Worm (Caenorhabditis elegans) whole organism, L2 larva: ENCODE measurements around the gene F56A11.6.

Experiments used
- C34F6.9 ChIP-seq: fragments of 150-350 bp; optimal IDR thresholded peaks from 2 replicates; lab custom pipeline; 2014; ENCODE audit warnings: missing biosample characterization, missing genetic modification characterization
- F13H6.1 ChIP-seq: sonication (generic microtip); optimal IDR thresholded peaks from 2 replicates; lab custom pipeline; 2016; ENCODE audit warnings: missing genetic modification characterization, missing compliant biosample characterization
- R02D3.7 ChIP-seq: fragments of 150-350 bp; optimal IDR thresholded peaks from 2 replicates; lab custom pipeline; 2014; ENCODE audit warnings: missing biosample characterization, missing genetic modification characterization
- Y55F3AM.14 ChIP-seq: fragments of 200-800 bp; sonication (Bioruptor generic); optimal IDR thresholded peaks from 2 replicates; lab custom pipeline; 2018; ENCODE audit warnings: mild to moderate bottlenecking, missing genetic modification characterization, missing compliant biosample characterization
- alr-1 ChIP-seq: fragments of 150-350 bp; optimal IDR thresholded peaks from 2 replicates; lab custom pipeline; 2014; ENCODE audit warnings: missing biosample characterization, missing genetic modification characterization
- aly-2 ChIP-seq: fragments of 150-350 bp; optimal IDR thresholded peaks from 2 replicates; lab custom pipeline; 2014; ENCODE audit warnings: missing biosample characterization, missing genetic modification characterization
- ama-1 ChIP-seq: fragments of 150-350 bp; optimal IDR thresholded peaks from 2 replicates; lab custom pipeline; 2018; ENCODE audit warnings: inconsistent platforms
- ceh-16 ChIP-seq: fragments of 150-350 bp; optimal IDR thresholded peaks from 2 replicates; lab custom pipeline; 2014; ENCODE audit warnings: missing biosample characterization, missing genetic modification characterization
- ceh-82 ChIP-seq: fragments of 150-350 bp; optimal IDR thresholded peaks from 2 replicates; lab custom pipeline; 2014; ENCODE audit warnings: missing biosample characterization, missing genetic modification characterization
- crh-2 ChIP-seq: sonication (generic microtip); optimal IDR thresholded peaks from 2 replicates; lab custom pipeline; 2017; ENCODE audit warnings: missing biosample characterization, missing genetic modification characterization
- dmd-4 ChIP-seq: sonication (generic microtip); optimal IDR thresholded peaks from 2 replicates; lab custom pipeline; 2017; ENCODE audit warnings: missing biosample characterization, missing genetic modification characterization
- egl-27 ChIP-seq: sonication (generic microtip); optimal IDR thresholded peaks from 3 replicates; lab custom pipeline; 2017; ENCODE audit warnings: missing biosample characterization, missing genetic modification reagents, missing genetic modification characterization
- elt-3 ChIP-seq: sonication (generic microtip); optimal IDR thresholded peaks from 2 replicates; lab custom pipeline; 2017; ENCODE audit warnings: missing biosample characterization, missing genetic modification characterization
- gmeb-1 ChIP-seq: fragments of 150-350 bp; optimal IDR thresholded peaks from 2 replicates; lab custom pipeline; 2014; ENCODE audit warnings: missing biosample characterization, missing genetic modification characterization
- lin-13 ChIP-seq: fragments of 150-350 bp; optimal IDR thresholded peaks from 2 replicates; lab custom pipeline; 2014; ENCODE audit warnings: missing biosample characterization, missing genetic modification reagents, missing genetic modification characterization
- mab-5 ChIP-seq: fragments of 150-350 bp; optimal IDR thresholded peaks from 2 replicates; lab custom pipeline; 2014; ENCODE audit warnings: missing biosample characterization, missing genetic modification characterization
- mbf-1 ChIP-seq: sonication (generic microtip); optimal IDR thresholded peaks from 2 replicates; lab custom pipeline; 2017; ENCODE audit warnings: missing biosample characterization, missing genetic modification characterization
- nhr-10 ChIP-seq: sonication (generic microtip); optimal IDR thresholded peaks from 2 replicates; lab custom pipeline; 2017; ENCODE audit warnings: missing biosample characterization, missing genetic modification characterization
- nhr-12 ChIP-seq: fragments of 150-350 bp; optimal IDR thresholded peaks from 2 replicates; lab custom pipeline; 2014; ENCODE audit warnings: missing biosample characterization, missing genetic modification characterization
- nhr-21 ChIP-seq: fragments of 150-350 bp; optimal IDR thresholded peaks from 2 replicates; lab custom pipeline; 2014; ENCODE audit warnings: missing biosample characterization, missing genetic modification characterization
- nhr-237 ChIP-seq: fragments of 150-350 bp; optimal IDR thresholded peaks from 2 replicates; lab custom pipeline; 2014; ENCODE audit warnings: missing biosample characterization, missing genetic modification characterization
- nhr-6 ChIP-seq: fragments of 150-350 bp; optimal IDR thresholded peaks from 2 replicates; lab custom pipeline; 2014; ENCODE audit warnings: missing biosample characterization, missing genetic modification characterization
- nhr-77 ChIP-seq: fragments of 150-350 bp; optimal IDR thresholded peaks from 2 replicates; lab custom pipeline; 2014; ENCODE audit warnings: missing biosample characterization, missing genetic modification characterization
- sem-4 ChIP-seq: fragments of 150-350 bp; optimal IDR thresholded peaks from 2 replicates; lab custom pipeline; 2014; ENCODE audit warnings: missing biosample characterization, missing genetic modification reagents, missing genetic modification characterization
- skn-1 ChIP-seq: sonication (generic microtip); optimal IDR thresholded peaks from 2 replicates; lab custom pipeline; 2017; ENCODE audit warnings: missing biosample characterization, missing genetic modification characterization
- sma-3 ChIP-seq: sonication (generic microtip); optimal IDR thresholded peaks from 2 replicates; lab custom pipeline; 2016; ENCODE audit warnings: missing genetic modification reagents, missing genetic modification characterization, missing compliant biosample characterization
- unc-55 ChIP-seq: fragments of 150-350 bp; sonication (generic microtip); optimal IDR thresholded peaks from 3 replicates; lab custom pipeline; 2014; ENCODE audit warnings: missing biosample characterization, missing genetic modification reagents, missing genetic modification characterization
- unc-62 ChIP-seq: fragments of 150-350 bp; optimal IDR thresholded peaks from 2 replicates; lab custom pipeline; 2014; ENCODE audit warnings: missing biosample characterization, missing genetic modification reagents, missing genetic modification characterization
- ztf-11 ChIP-seq: sonication (generic microtip); optimal IDR thresholded peaks from 2 replicates; lab custom pipeline; 2017; ENCODE audit warnings: missing biosample characterization, missing genetic modification characterization
- ztf-4 ChIP-seq: fragments of 150-350 bp; optimal IDR thresholded peaks from 2 replicates; lab custom pipeline; 2014; ENCODE audit warnings: missing biosample characterization, missing genetic modification characterization

Gene F56A11.6

ce11 chrIV:548000-548399 is 34.0 kb downstream of the F56A11.6 start, which contains the start of gene F56A11.4:
TSS of gene F56A11.4 (plus strand) at chrIV:548300.
- no peak for TF ChIP-seq ama-1 (lab: Kevin White, UChicago)
- TF ChIP-seq elt-3 (tag; lab: Kevin White, UChicago), result no peak
- no peak for TF ChIP-seq nhr-12
- no peak for TF ChIP-seq ztf-11 (tag; lab: Kevin White, UChicago)
- TF ChIP-seq egl-27 (tag; lab: Kevin White, UChicago), result no peak
- TF ChIP-seq nhr-237 (tag; lab: Kevin White, UChicago), result no peak
- TF ChIP-seq skn-1 (tag; lab: Kevin White, UChicago), result no peak
- no peak for TF ChIP-seq lin-13 (GFP tag; lab: Kevin White, UChicago)
- TF ChIP-seq mab-5, result no peak
- TF ChIP-seq ceh-16, result no peak
- no peak for TF ChIP-seq nhr-21
- TF ChIP-seq, all 48 proteins: peak for 0

ce11 chrIV:545852-546251 is 36.2 kb downstream of the F56A11.6 start:
- no peak for TF ChIP-seq lin-13 (GFP tag; lab: Kevin White, UChicago)
- TF ChIP-seq nhr-237 (tag; lab: Kevin White, UChicago), result no peak
- no peak for TF ChIP-seq nhr-77 (tag; lab: Kevin White, UChicago)
- TF ChIP-seq mbf-1 (tag; lab: Kevin White, UChicago), result no peak
- no peak for TF ChIP-seq ama-1 (lab: Kevin White, UChicago)
- TF ChIP-seq skn-1 (tag; lab: Kevin White, UChicago), result no peak
- no peak for TF ChIP-seq ztf-4
- no peak for TF ChIP-seq C34F6.9

- no peak for TF ChIP-seq R02D3.7
- no peak for TF ChIP-seq Y55F3AM.14 (GFP tag; lab: Kevin White, UChicago)
- no peak for TF ChIP-seq crh-2 (tag; lab: Kevin White, UChicago)
- no peak for TF ChIP-seq nhr-12
- no peak for TF ChIP-seq nhr-10 (tag; lab: Kevin White, UChicago)
- TF ChIP-seq F13H6.1 (tag; lab: Kevin White, UChicago), result no peak
- TF ChIP-seq sem-4 (tag; lab: Kevin White, UChicago), result no peak
- TF ChIP-seq nhr-21, result no peak
- no peak for TF ChIP-seq alr-1
- TF ChIP-seq gmeb-1 (tag; lab: Kevin White, UChicago), result no peak
- TF ChIP-seq aly-2 (tag; lab: Kevin White, UChicago), result no peak
- no peak for TF ChIP-seq ceh-82
- TF ChIP-seq unc-55 (GFP tag; lab: Kevin White, UChicago), result no peak
- TF ChIP-seq unc-62, result no peak
- no peak for TF ChIP-seq nhr-6 (tag; lab: Kevin White, UChicago)
- TF ChIP-seq sma-3 (GFP tag; lab: Kevin White, UChicago), result no peak
- no peak for TF ChIP-seq lin-13 (GFP tag; lab: Kevin White, UChicago)
- no peak for TF ChIP-seq dmd-4 (tag; lab: Kevin White, UChicago)
Observed at ce11 chrIV:531835-532234, 50.2 kb downstream of the F56A11.6 start, which contains the start of gene glt-7. TSS of gene glt-7 (plus strand) at chrIV:532135.
